Worm (Caenorhabditis elegans) whole organism, L4 larva: ENCODE data around the gene Y7A5A.5.

Source experiments
- F49E8.2 ChIP-seq: sonication (generic microtip); optimal IDR thresholded peaks from 2 replicates; lab custom pipeline; 2016; ENCODE audit warnings: missing compliant biosample characterization, mild to moderate bottlenecking, missing genetic modification characterization, borderline replicate concordance
- R02D3.7 ChIP-seq: fragments of 150-350 bp; sonication (generic microtip); optimal IDR thresholded peaks from 3 replicates; lab custom pipeline; 2014; ENCODE audit warnings: missing biosample characterization, missing genetic modification characterization
- Y48G9A.11 ChIP-seq: fragments of 200-800 bp; sonication (Bioruptor generic); IDR thresholded peaks from 2 replicates; pipeline ENCODE4 v1.3.6; 2022; ENCODE audit warnings: missing genetic modification reagents, missing genetic modification characterization, missing compliant biosample characterization
- aly-2 ChIP-seq: sonication (generic microtip); optimal IDR thresholded peaks from 2 replicates; lab custom pipeline; 2018; ENCODE audit warnings: missing biosample characterization, missing genetic modification characterization
- ctbp-1 ChIP-seq: fragments of 200-800 bp; sonication (Bioruptor generic); IDR thresholded peaks from 2 replicates; pipeline ENCODE4 v1.3.6; 2022; ENCODE audit warnings: missing genetic modification reagents, missing genetic modification characterization, missing compliant biosample characterization
- dve-1 ChIP-seq: sonication (generic microtip); optimal IDR thresholded peaks from 2 replicates; lab custom pipeline; 2017; ENCODE audit warnings: antibody characterized with exemption, mild to moderate bottlenecking, missing genetic modification characterization, missing compliant biosample characterization; ENCODE audit not compliant: insufficient read depth
- egl-43 ChIP-seq: fragments of 200-800 bp; sonication (Bioruptor generic); IDR thresholded peaks from 2 replicates; pipeline ENCODE4 v1.3.6; 2022; ENCODE audit warnings: missing genetic modification reagents, missing genetic modification characterization, missing compliant biosample characterization
- gei-8 ChIP-seq: fragments of 200-800 bp; sonication (Bioruptor generic); optimal IDR thresholded peaks from 2 replicates; lab custom pipeline; 2018; ENCODE audit warnings: mild to moderate bottlenecking, missing genetic modification characterization, missing compliant biosample characterization
- lin-1 ChIP-seq: fragments of 200-800 bp; sonication (Bioruptor generic); IDR thresholded peaks from 2 replicates; pipeline ENCODE4 v1.3.6; 2022; ENCODE audit warnings: missing genetic modification reagents, missing genetic modification characterization, missing compliant biosample characterization
- lin-15B ChIP-seq: fragments of 150-350 bp; sonication (generic microtip); optimal IDR thresholded peaks from 3 replicates; lab custom pipeline; 2014; ENCODE audit warnings: missing biosample characterization, missing genetic modification characterization
- madf-9 ChIP-seq: fragments of 200-800 bp; sonication (Bioruptor generic); conservative IDR thresholded peaks from 2 replicates; pipeline ENCODE4 v1.3.6; 2022; ENCODE audit warnings: missing genetic modification reagents, missing genetic modification characterization, missing compliant biosample characterization
- mep-1 ChIP-seq: fragments of 150-350 bp; sonication (generic microtip); optimal IDR thresholded peaks from 3 replicates; lab custom pipeline; 2014; ENCODE audit warnings: missing biosample characterization, missing genetic modification characterization
- mxl-2 ChIP-seq: fragments of 200-800 bp; sonication (Bioruptor generic); conservative IDR thresholded peaks from 2 replicates; pipeline ENCODE4 v1.3.6; 2022; ENCODE audit warnings: missing genetic modification reagents, missing genetic modification characterization, missing compliant biosample characterization
- saeg-2 ChIP-seq: fragments of 200-800 bp; sonication (Bioruptor generic); IDR thresholded peaks from 2 replicates; pipeline ENCODE4 v1.3.6; 2022; ENCODE audit warnings: missing genetic modification reagents, missing genetic modification characterization, missing compliant biosample characterization
- set-16 ChIP-seq: fragments of 200-800 bp; sonication (Bioruptor generic); IDR thresholded peaks from 2 replicates; pipeline ENCODE4 v1.3.6; 2022; ENCODE audit warnings: missing genetic modification reagents, missing genetic modification characterization, missing compliant biosample characterization
- skn-1 ChIP-seq: fragments of 150-350 bp; optimal IDR thresholded peaks from 2 replicates; lab custom pipeline; 2014; ENCODE audit warnings: missing biosample characterization, missing genetic modification characterization
- snpc-4 ChIP-seq: fragments of 150-350 bp; optimal IDR thresholded peaks from 2 replicates; lab custom pipeline; 2014; ENCODE audit warnings: missing biosample characterization, missing genetic modification characterization
- unc-39 ChIP-seq: sonication (generic microtip); optimal IDR thresholded peaks from 2 replicates; lab custom pipeline; 2017; ENCODE audit warnings: missing biosample characterization, missing genetic modification characterization
- zfp-2 ChIP-seq: sonication (generic microtip); optimal IDR thresholded peaks from 2 replicates; lab custom pipeline; 2016; ENCODE audit warnings: mild to moderate bottlenecking, missing genetic modification characterization, missing compliant biosample characterization
- ztf-7 ChIP-seq: fragments of 150-350 bp; optimal IDR thresholded peaks from 2 replicates; lab custom pipeline; 2014; ENCODE audit warnings: missing biosample characterization, missing genetic modification characterization

The Y7A5A.5 gene

DNA sequence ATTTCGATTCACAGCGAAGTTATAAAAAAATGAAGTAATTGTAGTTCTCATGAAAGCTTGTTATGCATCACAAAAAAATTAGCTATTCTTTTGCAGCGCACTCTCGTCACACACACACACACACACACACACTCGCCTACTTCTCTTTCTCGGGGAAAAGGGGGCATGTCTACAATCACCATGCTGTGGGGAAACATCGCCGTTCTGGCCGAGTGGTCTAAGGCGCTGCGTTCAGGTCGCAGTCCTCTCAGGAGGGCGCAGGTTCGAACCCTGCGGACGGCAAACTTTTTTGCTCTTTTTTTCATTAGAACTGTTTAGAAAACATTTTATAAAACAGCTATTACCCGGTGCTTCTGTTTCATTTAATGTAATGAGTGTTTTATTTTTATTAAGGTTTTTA is 44.8 kb downstream of the Y7A5A.5 start (continued):
- TF ChIP-seq saeg-2 (GFP tag; lab: Robert Waterston, UW) (no peak), dve-1 (tag; lab: Kevin White, UChicago) (peak; percentile 55), mep-1 (tag; lab: Kevin White, UChicago) (peak; percentile 84), unc-39 (no peak), zfp-2 (tag; lab: Kevin White, UChicago) (peak; percentile 17), skn-1 (tag; lab: Kevin White, UChicago) (no peak), lin-15B (tag; lab: Kevin White, UChicago) (peak; percentile 82), mxl-2 (GFP tag; lab: Robert Waterston, UW) (peak; percentile 70), R02D3.7 (no peak), madf-9 (GFP tag; lab: Robert Waterston, UW) (peak; percentile 82), lin-1 (peak; percentile 58; the same call in 1 of the 2 replicates), gei-8 (no peak), ztf-7 (tag; lab: Kevin White, UChicago) (peak; percentile 31), snpc-4 (tag; lab: Kevin White, UChicago) (no peak)

DNA sequence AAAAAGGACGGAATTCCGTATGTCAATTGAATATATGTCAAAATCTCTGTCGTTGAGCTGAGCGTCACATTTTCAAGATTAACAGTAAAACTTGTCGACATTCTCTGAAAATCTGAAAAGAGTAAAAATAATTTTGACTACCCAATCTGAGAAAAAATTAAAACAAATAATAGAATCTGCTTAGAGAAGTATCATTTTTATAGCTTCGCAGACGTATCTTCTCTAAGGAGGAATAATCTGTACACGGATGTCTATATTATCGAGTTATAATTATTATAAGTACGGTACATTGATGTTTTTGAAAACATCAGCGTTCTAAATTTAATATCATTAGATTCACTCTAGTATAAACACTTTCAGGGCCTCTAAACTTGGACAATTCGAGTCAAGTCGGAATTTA is 46.1 kb downstream of the Y7A5A.5 start, which contains the start of gene srg-64:
Gene srg-64, minus strand, starts transcription at position 101 of the 400 bp plus-strand sequence.
- TF ChIP-seq F49E8.2 (tag; lab: Kevin White, UChicago) (no peak), Y48G9A.11 (no peak), aly-2 (no peak)

- TF ChIP-seq set-16 (GFP tag; lab: Robert Waterston, UW), result peak; percentile 97
- peak; percentile 20; the same call in 1 of the 2 replicates for TF ChIP-seq egl-43 (GFP tag; lab: Robert Waterston, UW)
- 0 out of 2 replicates have a peak, but pooled peaks have one; percentile 41 for TF ChIP-seq ctbp-1 (GFP tag; lab: Robert Waterston, UW)
Observed at ce11 chrX:15738432-15739003, 48.1 kb downstream of the Y7A5A.5 start.
